Worm (Caenorhabditis elegans) whole organism, mixed stage, embryonic: ENCODE measurements around the gene dpy-31.

Experiments
- elt-3 ChIP-seq: fragments of 150-350 bp; optimal IDR thresholded peaks from 2 replicates; lab custom pipeline; 2014; ENCODE audit warnings: missing biosample characterization, missing genetic modification characterization
- nhr-237 ChIP-seq: fragments of 150-350 bp; optimal IDR thresholded peaks from 2 replicates; lab custom pipeline; 2014; ENCODE audit warnings: missing biosample characterization, missing genetic modification characterization
- nhr-28 ChIP-seq: fragments of 150-350 bp; optimal IDR thresholded peaks from 2 replicates; lab custom pipeline; 2014; ENCODE audit warnings: missing biosample characterization, missing genetic modification characterization
- unc-120 ChIP-seq: sonication (generic microtip); optimal IDR thresholded peaks from 2 replicates; lab custom pipeline; 2017; ENCODE audit warnings: missing genetic modification characterization, missing compliant biosample characterization; ENCODE audit not compliant: poor library complexity, severe bottlenecking
- unc-39 ChIP-seq: fragments of 150-350 bp; optimal IDR thresholded peaks from 2 replicates; lab custom pipeline; 2014; ENCODE audit warnings: missing biosample characterization, missing genetic modification characterization
- unc-62 ChIP-seq: fragments of 150-350 bp; optimal IDR thresholded peaks from 2 replicates; lab custom pipeline; 2014; ENCODE audit warnings: missing biosample characterization, missing genetic modification reagents, missing genetic modification characterization

DNA sequence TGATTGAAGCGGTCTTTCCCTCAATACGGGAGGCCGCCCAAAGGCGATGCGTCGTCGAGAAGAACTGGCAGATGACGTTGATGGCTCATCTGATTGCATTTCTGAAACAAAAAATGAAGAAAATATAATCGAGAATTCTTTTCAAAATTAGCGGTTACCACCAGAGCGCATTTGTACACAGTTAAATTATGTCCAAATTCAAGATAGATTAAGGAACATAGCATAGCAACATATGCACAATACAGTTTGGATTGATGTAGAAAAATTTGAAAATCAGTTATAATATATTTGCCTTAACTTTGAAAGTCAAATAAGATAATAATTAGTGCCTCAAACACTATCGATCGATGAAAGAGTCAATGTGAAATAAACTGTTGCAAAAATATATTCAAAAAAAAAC is 27.7 kb downstream of the dpy-31 start, which contains the start of gene R151.8:
- TF ChIP-seq unc-39 (tag; lab: Kevin White, UChicago), result no peak
- no peak for TF ChIP-seq nhr-237
- TF ChIP-seq unc-62 (GFP tag; lab: Kevin White, UChicago), result no peak
- no peak for TF ChIP-seq nhr-28
- TF ChIP-seq unc-120, result no peak
- TF ChIP-seq elt-3 (tag; lab: Kevin White, UChicago), result no peak
